Worm (Caenorhabditis elegans) whole organism, early embryonic: ENCODE data around the gene abi-1.

Experiments
- B0310.2 ChIP-seq: sonication (generic microtip); optimal IDR thresholded peaks from 2 replicates; lab custom pipeline; 2016; ENCODE audit warnings: mild to moderate bottlenecking, missing genetic modification characterization, missing compliant biosample characterization
- aly-1 ChIP-seq: sonication (generic microtip); optimal IDR thresholded peaks from 2 replicates; lab custom pipeline; 2016; ENCODE audit warnings: missing genetic modification characterization, missing compliant biosample characterization
- ceh-36 ChIP-seq: sonication (generic microtip); optimal IDR thresholded peaks from 2 replicates; lab custom pipeline; 2016; ENCODE audit warnings: missing genetic modification characterization, inconsistent platforms, missing compliant biosample characterization
- flt-1 ChIP-seq: fragments of 200-800 bp; sonication (Bioruptor generic); IDR thresholded peaks from 2 replicates; pipeline ENCODE4 v1.3.6; 2022; ENCODE audit warnings: missing genetic modification characterization, missing compliant biosample characterization
- scrt-1 ChIP-seq: fragments of 200-800 bp; sonication (Bioruptor generic); IDR thresholded peaks from 2 replicates; pipeline ENCODE4 v1.3.6; 2022; ENCODE audit warnings: missing genetic modification characterization, missing compliant biosample characterization
- tbx-37 ChIP-seq: fragments of 200-800 bp; sonication (Bioruptor generic); conservative IDR thresholded peaks from 2 replicates; pipeline ENCODE4 v1.3.6; 2022; ENCODE audit warnings: missing genetic modification reagents, missing genetic modification characterization, missing compliant biosample characterization

DNA sequence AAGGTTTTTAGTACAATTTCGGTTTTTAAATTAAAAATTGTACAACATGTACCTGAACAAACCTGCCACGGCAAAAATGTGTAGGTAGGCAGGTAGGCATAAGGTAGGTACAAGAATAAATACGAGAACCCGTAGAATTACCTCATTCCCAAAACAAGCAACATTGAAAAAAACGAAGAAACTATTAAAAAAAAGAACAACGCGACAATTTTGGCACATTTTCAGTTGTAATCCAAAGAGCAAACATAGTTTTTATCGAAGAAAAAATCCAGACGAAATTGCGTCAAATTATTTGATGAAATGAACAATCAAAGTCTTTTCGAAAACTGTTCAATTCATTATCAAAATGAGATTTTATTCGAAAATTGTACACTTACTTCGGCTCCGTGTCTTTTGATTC, 48.1 kb upstream of the abi-1 start, which contains the start of gene B0244.16:
- TF ChIP-seq aly-1 (no peak), flt-1 (GFP tag; lab: Robert Waterston, UW) (no peak), B0310.2 (tag; lab: Kevin White, UChicago) (no peak), scrt-1 (no peak), ceh-36 (tag; lab: Kevin White, UChicago) (no peak), tbx-37 (GFP tag; lab: Robert Waterston, UW) (no peak)
